Worm (Caenorhabditis elegans): Measurements from ENCODE around the gene nrps-1.

DNA sequence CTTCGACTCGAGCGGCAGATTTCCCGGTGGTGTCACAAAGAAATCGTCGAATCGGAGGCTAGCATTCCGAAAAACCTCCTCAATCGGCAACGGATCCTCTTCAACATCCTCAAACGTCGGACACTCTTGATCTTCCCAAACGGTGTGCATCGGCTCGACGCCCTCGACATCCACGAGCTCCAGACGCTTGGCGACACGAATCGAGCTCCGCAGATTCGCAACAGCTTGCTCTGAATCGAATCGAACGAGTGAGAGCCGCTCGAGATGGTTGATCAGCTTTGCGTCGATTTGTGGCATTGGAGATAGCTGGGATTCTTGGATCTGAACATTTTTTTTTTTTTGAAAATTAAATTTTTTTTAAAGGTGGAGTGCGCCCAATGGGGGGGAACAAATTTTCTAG, 44.9 kb downstream of the nrps-1 start:
- no peak for TF ChIP-seq elt-3 (tag; optimal IDR thresholded peaks at IDR 0.05)
- no peak for TF ChIP-seq nhr-12 (tag; optimal IDR thresholded peaks at IDR 0.05)
- no peak for TF ChIP-seq M03D4.4 (tag; optimal IDR thresholded peaks at IDR 0.05)
- TF ChIP-seq nhr-2 (tag; optimal IDR thresholded peaks at IDR 0.05), result no peak
- no peak for TF ChIP-seq unc-62 (GFP tag; optimal IDR thresholded peaks at IDR 0.05)
- TF ChIP-seq nhr-76 (tag; optimal IDR thresholded peaks at IDR 0.05), result no peak
- no peak for TF ChIP-seq mls-2 (tag; optimal IDR thresholded peaks at IDR 0.05)
- TF ChIP-seq ztf-11 (tag; optimal IDR thresholded peaks at IDR 0.05), result no peak
- TF ChIP-seq lsy-2 (tag; optimal IDR thresholded peaks at IDR 0.05), result no peak
- TF ChIP-seq blmp-1 (tag; optimal IDR thresholded peaks at IDR 0.05), result no peak
- TF ChIP-seq ces-1 (GFP tag; optimal IDR thresholded peaks at IDR 0.05), result no peak
- no peak for TF ChIP-seq pha-4 (tag; optimal IDR thresholded peaks at IDR 0.05)
- TF ChIP-seq mep-1 (tag; optimal IDR thresholded peaks at IDR 0.05), result no peak
- no peak for TF ChIP-seq nhr-237 (tag; optimal IDR thresholded peaks at IDR 0.05)

Measured in whole organism, mixed stage, embryonic.